Worm (Caenorhabditis elegans) whole organism, young adult: ENCODE measurements around the gene C04H5.1.

ENCODE experiments used
- F57A8.1 ChIP-seq: fragments of 200-800 bp; sonication (Bioruptor generic); optimal IDR thresholded peaks from 2 replicates; lab custom pipeline; 2018; ENCODE audit warnings: mild to moderate bottlenecking, missing genetic modification characterization, moderate library complexity, missing compliant biosample characterization
- mxl-1 ChIP-seq: sonication (generic microtip); optimal IDR thresholded peaks from 2 replicates; lab custom pipeline; 2016; ENCODE audit warnings: missing genetic modification characterization, missing compliant biosample characterization
- pha-4 ChIP-seq: fragments of 150-350 bp; sonication (generic microtip); optimal IDR thresholded peaks from 2 replicates; lab custom pipeline; 2014; ENCODE audit warnings: missing biosample characterization, missing genetic modification reagents, missing genetic modification characterization
- rec-8 ChIP-seq, 2 experiments: sonication (generic microtip); optimal IDR thresholded peaks; 2 replicates each; lab custom pipeline; 2016; ENCODE audit warnings: mild to moderate bottlenecking in 2 of 2, missing genetic modification characterization in 2 of 2, missing genetic modification reagents in 2 of 2, missing genotype in 2 of 2, missing biosample characterization in 1 of 2, missing compliant biosample characterization in 1 of 2, moderate library complexity in 1 of 2
- tbx-9 ChIP-seq: sonication (generic microtip); optimal IDR thresholded peaks from 2 replicates; lab custom pipeline; 2016; ENCODE audit warnings: borderline replicate concordance, missing genetic modification characterization, inconsistent platforms, missing compliant biosample characterization
- ztf-18 ChIP-seq: sonication (generic microtip); optimal IDR thresholded peaks from 2 replicates; lab custom pipeline; 2016; ENCODE audit warnings: missing genotype, mild to moderate bottlenecking, missing genetic modification characterization, missing compliant biosample characterization

ce11 chrII:14528233-14528802 lies 5.8 kb upstream of the C04H5.1 start, which contains the start of the genes F57C2.5 and spat-1:
- TF ChIP-seq ztf-18 (tag; lab: Kevin White, UChicago) (peak; percentile 42), tbx-9 (no peak), mxl-1 (tag; lab: Kevin White, UChicago) (no peak), F57A8.1 (GFP tag; lab: Kevin White, UChicago) (no peak), rec-8 (tag; optimal IDR thresholded peaks at IDR 0.05; lab: Kevin White, UChicago) (no peak), pha-4 (tag; lab: Kevin White, UChicago) (no peak)
